Worm (Caenorhabditis elegans): ENCODE measurements around the gene T10H9.8.

DNA sequence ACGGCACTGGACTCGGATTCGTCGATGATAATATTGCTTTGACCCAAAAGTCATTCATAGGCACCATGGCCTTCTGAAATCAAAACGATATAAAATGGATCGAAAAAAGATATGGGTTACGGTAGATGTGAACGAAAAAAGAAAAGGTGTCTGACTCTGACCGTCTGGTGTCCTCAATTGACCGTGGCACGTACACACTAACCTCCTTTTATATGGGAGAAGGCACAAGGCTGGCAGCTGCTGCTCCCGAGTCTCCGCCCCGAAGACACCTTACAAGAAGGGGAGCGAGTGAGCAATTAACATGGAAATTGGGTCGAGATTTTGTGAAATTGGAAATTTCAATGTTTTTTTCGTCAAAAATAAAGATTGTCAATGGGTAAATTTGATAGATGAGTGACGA, 29.4 kb downstream of the T10H9.8 start, which contains the start of gene egl-46:
- TF ChIP-seq him-1 (tag; optimal IDR thresholded peaks at IDR 0.05) (no peak), W03F9.2 (tag; optimal IDR thresholded peaks at IDR 0.05) (no peak), dao-5 (tag; optimal IDR thresholded peaks at IDR 0.05) (no peak)
